Fruit fly (Drosophila melanogaster) Kc167 (cell line): ENCODE measurements around the gene NitFhit.

Experiments
- Myc ChIP-seq: fragments of >200 bp; optimal IDR thresholded peaks from 2 replicates; lab custom pipeline; 2017; ENCODE audit warnings: missing external identifiers
- Sin3A ChIP-seq: fragments of >200 bp; optimal IDR thresholded peaks from 2 replicates; lab custom pipeline; 2018; ENCODE audit warnings: missing external identifiers
- h ChIP-seq: fragments of >200 bp; optimal IDR thresholded peaks from 3 replicates; lab custom pipeline; 2018; ENCODE audit warnings: missing external identifiers
- insv ChIP-seq: fragments of >200 bp; optimal IDR thresholded peaks from 3 replicates; lab custom pipeline; 2018; ENCODE audit warnings: missing external identifiers
- psq ChIP-seq: fragments of >200 bp; optimal IDR thresholded peaks from 2 replicates; lab custom pipeline; 2017; ENCODE audit warnings: missing external identifiers
- ttk ChIP-seq: sonication (Bioruptor generic); optimal IDR thresholded peaks from 2 replicates; lab custom pipeline; 2017; ENCODE audit warnings: missing external identifiers

Gene NitFhit

DNA sequence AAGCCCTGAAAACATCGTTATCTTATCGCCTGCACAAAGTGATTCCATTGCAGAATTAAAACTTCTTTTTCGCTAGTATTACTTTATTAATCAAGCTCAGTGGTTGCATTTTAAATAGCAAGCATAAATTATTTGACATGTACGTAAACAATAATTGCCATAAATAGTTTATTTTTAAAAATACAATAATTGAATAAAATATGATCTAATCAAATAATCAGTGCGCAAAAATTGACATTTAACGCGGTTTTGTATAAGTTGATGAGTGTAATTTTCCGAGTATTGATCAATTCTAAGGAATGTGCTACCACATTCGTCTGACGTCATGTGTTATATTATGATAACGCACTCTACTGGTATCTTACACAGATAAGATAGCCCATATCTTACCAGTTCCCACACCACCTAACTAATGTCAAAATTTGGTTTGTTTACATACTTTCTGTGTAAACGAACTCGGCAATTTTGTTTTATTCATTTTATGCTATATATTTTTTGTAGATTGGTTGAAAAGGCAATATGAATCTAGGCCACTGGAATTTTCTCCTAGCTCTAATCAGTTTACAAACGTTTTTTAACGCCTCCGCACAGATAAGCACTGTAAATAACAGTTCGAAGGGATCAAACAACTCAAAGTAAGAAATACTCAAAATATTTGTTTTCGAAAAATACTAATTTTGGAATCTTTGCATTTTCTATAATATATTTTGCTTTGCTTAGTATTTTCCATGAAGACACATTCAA lies 44.1 kb downstream of the NitFhit start, which contains the start of gene mthl14:
Gene mthl14 (plus strand): TSS at position 10 of the 744 bp plus-strand sequence.
- TF ChIP-seq ttk (lab: Kevin White, UChicago): no peak
- TF ChIP-seq insv (lab: Kevin White, UChicago): no peak
- TF ChIP-seq Sin3A (lab: Kevin White, UChicago): no peak
- TF ChIP-seq h (lab: Kevin White, UChicago): no peak
- no peak for TF ChIP-seq psq
- no peak for TF ChIP-seq Myc (lab: Kevin White, UChicago)

dm6 chr3L:248226-248758 lies 44.8 kb downstream of the NitFhit start:
- no peak for TF ChIP-seq h (lab: Kevin White, UChicago)
